Fruit fly (Drosophila melanogaster): ENCODE data around the gene CG6023.
A peak's percentile ranks its signal among the peaks of the same experiment; 100 is the strongest.

Gene CG6023

DNA sequence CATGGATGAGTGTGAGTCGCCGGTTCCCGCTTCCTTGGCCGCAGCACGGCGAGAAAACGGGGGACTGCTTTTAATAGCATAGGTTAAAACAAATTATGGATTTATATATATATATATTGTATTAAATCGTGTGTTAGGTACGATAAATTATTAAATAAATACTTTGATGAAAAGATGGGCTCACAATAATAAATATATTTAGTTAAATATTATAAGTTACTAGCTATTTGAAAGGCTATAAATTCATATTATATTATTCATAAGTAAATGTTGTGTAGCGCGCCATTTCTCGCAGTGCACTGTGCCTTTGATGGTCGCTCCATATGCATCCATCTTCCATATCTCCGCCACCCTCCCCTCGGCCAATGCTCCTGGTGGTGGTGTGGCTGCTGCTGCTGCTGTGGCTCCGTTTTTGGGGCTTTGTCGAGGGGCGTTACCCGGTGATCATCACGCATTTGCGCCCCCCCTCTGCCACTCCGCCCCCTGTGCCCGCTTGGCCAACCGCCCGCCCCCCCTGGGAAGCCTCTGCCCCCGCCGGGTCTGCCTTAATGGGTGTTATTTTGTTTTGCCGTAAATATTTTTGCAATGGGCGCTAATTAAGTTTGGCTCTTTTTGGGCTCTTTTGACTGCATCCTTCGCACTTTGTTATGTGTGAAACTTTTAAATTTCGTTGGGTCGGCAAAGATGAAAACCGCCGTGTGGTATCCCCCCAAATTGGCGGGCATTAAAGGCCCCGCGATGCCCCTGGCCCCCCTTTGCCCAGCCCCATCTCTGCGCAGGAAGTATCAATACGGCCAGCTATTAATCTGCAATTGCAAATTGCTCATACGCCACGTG, 47.6 kb downstream of the CG6023 start (continued):
- TF ChIP-seq CG8319 (GFP tag; optimal IDR thresholded peaks at IDR 0.05) (no peak), Met (GFP tag; optimal IDR thresholded peaks at IDR 0.05) (no peak), Gug (GFP tag; IDR thresholded peaks at IDR 0.05) (no peak), CG4318 (GFP tag; optimal IDR thresholded peaks at IDR 0.05) (peak; percentile 34), Sox15 (GFP tag; optimal IDR thresholded peaks at IDR 0.05) (peak; percentile 5), CG11762 (GFP tag; optimal IDR thresholded peaks at IDR 0.05; ENCODE audit: insufficient read depth) (peak; percentile 21), Hr39 (GFP tag; optimal IDR thresholded peaks at IDR 0.05) (peak; percentile 4), dsx (GFP tag; optimal IDR thresholded peaks at IDR 0.05; ENCODE audit: poor library complexity, severe bottlenecking) (peak; percentile 20), CG3919 (GFP tag; optimal IDR thresholded peaks at IDR 0.05) (peak; percentile 50), eg (GFP tag; IDR thresholded peaks at IDR 0.05) (no peak), CG8119 (GFP tag; IDR thresholded peaks at IDR 0.05) (peak; percentile 48; the same call in 1 of the 3 replicates), CG10631 (GFP tag; optimal IDR thresholded peaks at IDR 0.05) (peak; percentile 54), salr (GFP tag; optimal IDR thresholded peaks at IDR 0.05) (no peak), fkh (GFP tag; optimal IDR thresholded peaks at IDR 0.05) (no peak), CG16779 (tag; optimal IDR thresholded peaks at IDR 0.05) (no peak), CG15336 (GFP tag; IDR thresholded peaks at IDR 0.05) (0 out of 2 replicates have a peak, but pooled peaks have one; percentile 18), fd59A (GFP tag; optimal IDR thresholded peaks at IDR 0.05) (peak; percentile 40), CG8632 (GFP tag; optimal IDR thresholded peaks at IDR 0.05) (peak; percentile 52), CG11294 (GFP tag; IDR thresholded peaks at IDR 0.05) (no peak), topi (GFP tag; optimal IDR thresholded peaks at IDR 0.05) (peak; percentile 11), CG6792 (GFP tag; optimal IDR thresholded peaks at IDR 0.05) (peak; percentile 41), CG9139 (GFP tag; optimal IDR thresholded peaks at IDR 0.05) (peak; percentile 2), acj6 (GFP tag; optimal IDR thresholded peaks at IDR 0.05) (peak; percentile 25), svp (GFP tag) (peak; percentile 66), spab (GFP tag; optimal IDR thresholded peaks at IDR 0.05) (peak; percentile 56), Sox14 (GFP tag; optimal IDR thresholded peaks at IDR 0.05) (no peak), CG34406 (GFP tag; optimal IDR thresholded peaks at IDR 0.05) (peak; percentile 64), CG3032 (tag; optimal IDR thresholded peaks at IDR 0.05) (peak; percentile 69), cyc (GFP tag; optimal IDR thresholded peaks at IDR 0.05) (no peak), CG11902 (GFP tag; optimal IDR thresholded peaks at IDR 0.05) (peak; percentile 6), fd85E (GFP tag; optimal IDR thresholded peaks at IDR 0.05) (no peak), achi (GFP tag; optimal IDR thresholded peaks at IDR 0.05) (peak; percentile 46), CG10669 (GFP tag; optimal IDR thresholded peaks at IDR 0.05) (peak; percentile 46), Eip93F (GFP tag; optimal IDR thresholded peaks at IDR 0.05) (no peak), CG6808 (GFP tag; optimal IDR thresholded peaks at IDR 0.05) (peak; percentile 64), Sox102F (GFP tag; optimal IDR thresholded peaks at IDR 0.05) (peak; percentile 13)

DNA sequence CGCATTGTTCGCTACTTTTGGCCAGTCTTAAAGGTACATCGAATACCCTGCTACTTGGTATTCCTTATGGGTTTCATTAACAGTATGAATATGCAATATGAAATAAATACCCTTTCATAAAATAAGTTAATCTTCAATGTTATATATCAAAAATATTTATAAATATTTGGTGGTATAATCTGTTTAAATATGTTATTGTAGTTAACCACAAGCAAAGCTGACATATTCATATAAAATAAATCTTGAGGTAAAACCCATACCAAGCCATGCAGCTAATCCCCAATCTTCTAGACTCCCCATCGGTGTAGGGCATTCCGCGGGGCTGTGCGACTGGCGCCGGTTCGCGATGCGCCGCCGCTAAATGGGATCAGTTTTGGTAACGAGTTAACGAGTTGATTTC, 48.6 kb downstream of the CG6023 start:
- peak; percentile 45 for TF ChIP-seq Met (GFP tag; optimal IDR thresholded peaks at IDR 0.05)
- TF ChIP-seq CG10631 (GFP tag; optimal IDR thresholded peaks at IDR 0.05), result peak; percentile 73
- peak; percentile 63 for TF ChIP-seq CG8632 (GFP tag; optimal IDR thresholded peaks at IDR 0.05)
- TF ChIP-seq pdm3 (GFP tag; optimal IDR thresholded peaks at IDR 0.05), result peak; percentile 46
- TF ChIP-seq CG6854 (GFP tag; optimal IDR thresholded peaks at IDR 0.05), result peak; percentile 19
- TF ChIP-seq CG32006 (GFP tag; optimal IDR thresholded peaks at IDR 0.05), result peak; percentile 84
- peak; percentile 85 for TF ChIP-seq Eip78C (GFP tag)
- TF ChIP-seq svp (GFP tag), result peak; percentile 73
- TF ChIP-seq eg (GFP tag; IDR thresholded peaks at IDR 0.05), result no peak
- peak; percentile 49 for TF ChIP-seq CG11902 (GFP tag; optimal IDR thresholded peaks at IDR 0.05)
- peak; percentile 46 to 77 for TF ChIP-seq ss (GFP tag; optimal IDR thresholded peaks at IDR 0.05)
- TF ChIP-seq CG15336 (GFP tag; IDR thresholded peaks at IDR 0.05), result peak; percentile 38; the same call in 1 of the 2 replicates
- TF ChIP-seq Blimp-1 (GFP tag; optimal IDR thresholded peaks at IDR 0.05), result peak; percentile 30
- peak; percentile 66 for TF ChIP-seq achi (GFP tag; optimal IDR thresholded peaks at IDR 0.05)
- no peak for TF ChIP-seq Eip93F (GFP tag; optimal IDR thresholded peaks at IDR 0.05)
- TF ChIP-seq fd85E (GFP tag; optimal IDR thresholded peaks at IDR 0.05), result no peak
- TF ChIP-seq Sox14 (GFP tag; optimal IDR thresholded peaks at IDR 0.05), result peak; percentile 5
- peak in 1 of 2 experiments; percentile 65 for TF ChIP-seq salr (GFP tag; optimal IDR thresholded peaks at IDR 0.05)
- no peak for TF ChIP-seq CG6163 (GFP tag; IDR thresholded peaks at IDR 0.05)
- no peak for TF ChIP-seq fkh (GFP tag; optimal IDR thresholded peaks at IDR 0.05)
- no peak for TF ChIP-seq Hr38 (GFP tag; optimal IDR thresholded peaks at IDR 0.05)
- TF ChIP-seq Eip75B (GFP tag; optimal IDR thresholded peaks at IDR 0.05), result peak; percentile 13
- peak; percentile 61 for TF ChIP-seq topi (GFP tag; optimal IDR thresholded peaks at IDR 0.05)
- TF ChIP-seq Gug (GFP tag; IDR thresholded peaks at IDR 0.05), result no peak
- TF ChIP-seq CG31627 (GFP tag; optimal IDR thresholded peaks at IDR 0.05), result peak; percentile 15
- TF ChIP-seq CG16779 (tag; optimal IDR thresholded peaks at IDR 0.05), result peak; percentile 6
- TF ChIP-seq CG6792 (GFP tag; optimal IDR thresholded peaks at IDR 0.05), result peak; percentile 56
- peak; percentile 46 for TF ChIP-seq CG6276 (GFP tag; optimal IDR thresholded peaks at IDR 0.05)

Data from whole organism, prepupa.